Worm (Caenorhabditis elegans) whole organism, L3 larva: ENCODE measurements around the gene F28H7.7.

ENCODE experiments used
- nhr-67 ChIP-seq: fragments of 150-350 bp; optimal IDR thresholded peaks from 2 replicates; lab custom pipeline; 2014; ENCODE audit warnings: missing biosample characterization, missing genetic modification characterization
- pha-4 ChIP-seq: fragments of 150-350 bp; optimal IDR thresholded peaks from 2 replicates; lab custom pipeline; 2014; ENCODE audit warnings: missing biosample characterization, missing genetic modification reagents, missing genetic modification characterization

ce11 chrV:10790921-10791320 is 37.0 kb upstream of the F28H7.7 start, which contains the start of gene D1054.9:
- no peak for TF ChIP-seq pha-4 (tag; lab: Kevin White, UChicago)
- TF ChIP-seq nhr-67 (tag; lab: Kevin White, UChicago) = no peak
